Worm (Caenorhabditis elegans) whole organism, L4 larva: ENCODE measurements around the gene Y24D9A.7.

Experiments used
- F44E2.7 ChIP-seq: fragments of 200-800 bp; sonication (Bioruptor generic); IDR thresholded peaks from 2 replicates; pipeline ENCODE4 v2.1.2; 2022; ENCODE audit warnings: missing genetic modification characterization, missing compliant biosample characterization
- F49E8.2 ChIP-seq: sonication (generic microtip); optimal IDR thresholded peaks from 2 replicates; lab custom pipeline; 2016; ENCODE audit warnings: missing compliant biosample characterization, mild to moderate bottlenecking, missing genetic modification characterization, borderline replicate concordance
- T26A8.4 ChIP-seq: fragments of 200-800 bp; sonication (Bioruptor generic); IDR thresholded peaks from 2 replicates; pipeline ENCODE4 v1.3.6; 2022; ENCODE audit warnings: missing genetic modification characterization, missing compliant biosample characterization
- Y48G9A.11 ChIP-seq: fragments of 200-800 bp; sonication (Bioruptor generic); IDR thresholded peaks from 2 replicates; pipeline ENCODE4 v1.3.6; 2022; ENCODE audit warnings: missing genetic modification reagents, missing genetic modification characterization, missing compliant biosample characterization
- Y5F2A.4 ChIP-seq: fragments of 200-800 bp; sonication (Bioruptor generic); optimal IDR thresholded peaks from 2 replicates; lab custom pipeline; 2018; ENCODE audit warnings: mild to moderate bottlenecking, missing genetic modification characterization, missing compliant biosample characterization
- ZK546.5 ChIP-seq, 2 experiments: sonication (generic microtip); optimal IDR thresholded peaks; 2 replicates each; lab custom pipeline; 2017; ENCODE audit warnings: missing biosample characterization in 2 of 2, missing genetic modification characterization in 2 of 2
- aha-1 ChIP-seq: fragments of 150-350 bp; peaks from one replicate; lab custom pipeline; 2014; ENCODE audit warnings: missing biosample characterization, missing genetic modification characterization
- arid-1 ChIP-seq: fragments of 200-800 bp; sonication (Bioruptor generic); conservative IDR thresholded peaks from 2 replicates; pipeline ENCODE4 v1.3.6; 2022; ENCODE audit warnings: missing genetic modification reagents, missing genetic modification characterization, missing compliant biosample characterization
- daf-16 ChIP-seq, 3 experiments: sonication (generic microtip); optimal IDR thresholded peaks; 2 replicates each; lab custom pipeline; 2016 to 2017; ENCODE audit warnings: missing genetic modification characterization in 3 of 3, missing genetic modification reagents in 3 of 3, mild to moderate bottlenecking in 2 of 3, missing compliant biosample characterization in 2 of 3, missing biosample characterization in 1 of 3, moderate library complexity in 1 of 3
- dmd-9 ChIP-seq: fragments of 200-800 bp; sonication (Bioruptor generic); IDR thresholded peaks from 2 replicates; pipeline ENCODE4 v1.3.6; 2022; ENCODE audit warnings: missing genetic modification reagents, missing genetic modification characterization, missing compliant biosample characterization
- dve-1 ChIP-seq: sonication (generic microtip); optimal IDR thresholded peaks from 2 replicates; lab custom pipeline; 2017; ENCODE audit warnings: antibody characterized with exemption, mild to moderate bottlenecking, missing genetic modification characterization, missing compliant biosample characterization; ENCODE audit not compliant: insufficient read depth
- gei-8 ChIP-seq: fragments of 200-800 bp; sonication (Bioruptor generic); optimal IDR thresholded peaks from 2 replicates; lab custom pipeline; 2018; ENCODE audit warnings: mild to moderate bottlenecking, missing genetic modification characterization, missing compliant biosample characterization
- hlh-11 ChIP-seq: fragments of 200-800 bp; sonication (Bioruptor generic); optimal IDR thresholded peaks from 2 replicates; lab custom pipeline; 2018; ENCODE audit warnings: mild to moderate bottlenecking, missing genetic modification characterization, missing compliant biosample characterization
- hmg-1.1 ChIP-seq: fragments of 200-800 bp; sonication (Bioruptor generic); IDR thresholded peaks from 2 replicates; pipeline ENCODE4 v1.3.6; 2022; ENCODE audit warnings: missing genetic modification reagents, missing genetic modification characterization, missing compliant biosample characterization
- jun-1 ChIP-seq: fragments of 150-350 bp; optimal IDR thresholded peaks from 2 replicates; lab custom pipeline; 2014; ENCODE audit warnings: missing biosample characterization, missing genetic modification reagents, missing genetic modification characterization
- lim-7 ChIP-seq: fragments of 200-800 bp; sonication (Bioruptor generic); IDR thresholded peaks from 2 replicates; pipeline ENCODE4 v1.3.6; 2022; ENCODE audit warnings: missing genetic modification characterization, missing compliant biosample characterization
- lin-29 ChIP-seq: fragments of 200-800 bp; sonication (Bioruptor generic); IDR thresholded peaks from 2 replicates; pipeline ENCODE4 v1.3.6; 2022; ENCODE audit warnings: missing genetic modification reagents, missing genetic modification characterization, missing compliant biosample characterization
- lin-39 ChIP-seq: fragments of 150-350 bp; optimal IDR thresholded peaks from 2 replicates; lab custom pipeline; 2014; ENCODE audit warnings: missing biosample characterization, missing genetic modification reagents, missing genetic modification characterization
- lir-3 ChIP-seq: sonication (generic microtip); optimal IDR thresholded peaks from 2 replicates; lab custom pipeline; 2016; ENCODE audit warnings: mild to moderate bottlenecking, missing genetic modification characterization, missing compliant biosample characterization
- nhr-111 ChIP-seq: fragments of 200-800 bp; sonication (Bioruptor generic); optimal IDR thresholded peaks from 2 replicates; lab custom pipeline; 2018; ENCODE audit warnings: mild to moderate bottlenecking, missing genetic modification characterization, missing compliant biosample characterization
- nhr-41 ChIP-seq: fragments of 200-800 bp; sonication (Bioruptor generic); IDR thresholded peaks from 2 replicates; pipeline ENCODE4 v1.3.6; 2022; ENCODE audit warnings: missing genetic modification reagents, missing genetic modification characterization, missing compliant biosample characterization
- nhr-42 ChIP-seq: fragments of 200-800 bp; sonication (Bioruptor generic); IDR thresholded peaks from 2 replicates; pipeline ENCODE4 v1.3.6; 2022; ENCODE audit warnings: missing genetic modification characterization, missing compliant biosample characterization
- nhr-6 ChIP-seq: fragments of 150-350 bp; optimal IDR thresholded peaks from 2 replicates; lab custom pipeline; 2014; ENCODE audit warnings: missing biosample characterization, missing genetic modification characterization
- pha-4 ChIP-seq, 2 experiments: fragments of 150-350 bp in 1 of 2; fragments of 200-800 bp in 1 of 2; sonication (Bioruptor generic) in 1 of 2; IDR thresholded peaks in 1 of 2; optimal IDR thresholded peaks in 1 of 2; 2 replicates each; pipeline versions ENCODE4 v1.3.6 to Lab custom; 2014 to 2022; ENCODE audit warnings: missing genetic modification characterization in 2 of 2, missing genetic modification reagents in 2 of 2, missing biosample characterization in 1 of 2, missing compliant biosample characterization in 1 of 2
- snpc-4 ChIP-seq: fragments of 150-350 bp; optimal IDR thresholded peaks from 2 replicates; lab custom pipeline; 2014; ENCODE audit warnings: missing biosample characterization, missing genetic modification characterization
- tra-1 ChIP-seq: fragments of 200-800 bp; sonication (Bioruptor generic); IDR thresholded peaks from 2 replicates; pipeline ENCODE4 v1.3.6; 2022; ENCODE audit warnings: missing genetic modification reagents, missing genetic modification characterization, missing compliant biosample characterization
- unc-130 ChIP-seq: sonication (generic microtip); optimal IDR thresholded peaks from 2 replicates; lab custom pipeline; 2016; ENCODE audit warnings: missing genetic modification reagents, missing genetic modification characterization, missing compliant biosample characterization
- unc-62 ChIP-seq, 3 experiments: fragments of 150-350 bp in 1 of 3; sonication (generic microtip); optimal IDR thresholded peaks in 2 of 3; peaks in 1 of 3; 1 replicate in 1 of 3; 2 replicates in 2 of 3; lab custom pipeline; 2014 to 2017; ENCODE audit warnings: missing biosample characterization in 3 of 3, missing genetic modification characterization in 3 of 3, missing genetic modification reagents in 3 of 3, missing genotype in 1 of 3
- zag-1 ChIP-seq: fragments of 150-350 bp; optimal IDR thresholded peaks from 2 replicates; lab custom pipeline; 2014; ENCODE audit warnings: missing biosample characterization, missing genetic modification characterization
- zfp-3 ChIP-seq: fragments of 200-800 bp; sonication (Bioruptor generic); conservative IDR thresholded peaks from 2 replicates; pipeline ENCODE4 v1.3.6; 2022; ENCODE audit warnings: missing genetic modification reagents, missing genetic modification characterization, missing compliant biosample characterization

Gene Y24D9A.7

DNA sequence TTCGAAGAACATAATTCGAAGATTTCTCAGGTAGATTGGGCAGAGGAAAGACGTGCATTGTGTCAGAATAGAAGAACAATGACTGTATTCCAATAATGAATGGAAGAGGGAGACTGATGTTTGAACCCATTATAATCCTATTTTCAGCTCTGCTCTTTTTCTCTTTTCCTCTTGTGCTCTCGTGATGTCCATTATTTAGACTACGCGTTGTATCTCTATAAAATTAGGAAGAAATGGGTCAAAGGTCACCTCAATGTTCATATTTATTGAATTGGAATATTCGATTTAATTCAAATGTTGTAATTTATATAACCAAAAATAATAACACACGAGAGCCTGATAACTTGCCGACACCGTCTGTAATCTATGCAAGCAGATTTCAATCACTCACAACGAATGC lies 34.2 kb upstream of the Y24D9A.7 start, which contains the start of gene fbxb-74:
Gene fbxb-74 (minus strand): TSS at position 101 of the 400 bp plus-strand sequence.
- TF ChIP-seq hlh-11 (no peak), ZK546.5 (tag; optimal IDR thresholded peaks at IDR 0.05; lab: Kevin White, UChicago) (no peak)

DNA sequence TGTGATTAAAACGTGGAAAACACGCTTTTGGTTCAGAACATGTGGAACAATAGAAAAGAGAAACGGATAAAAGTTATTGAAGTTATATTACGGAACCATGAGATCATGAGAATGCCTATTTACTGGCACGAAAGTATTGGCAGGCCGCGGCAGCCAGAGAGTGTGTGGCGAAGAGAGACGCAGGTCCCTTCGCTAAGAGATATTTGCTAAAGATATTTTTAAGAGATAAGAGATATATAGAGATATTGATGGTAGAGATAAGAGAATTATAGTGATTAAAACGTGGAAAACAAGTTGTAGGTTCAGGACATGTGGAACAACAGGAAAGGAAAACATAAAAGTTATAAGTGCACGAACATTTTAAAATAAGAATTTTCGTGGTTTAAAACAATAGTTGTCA lies 32.9 kb upstream of the Y24D9A.7 start:
- no peak for TF ChIP-seq F49E8.2
- no peak for TF ChIP-seq hmg-1.1
- TF ChIP-seq Y5F2A.4, result no peak
- TF ChIP-seq dmd-9 (GFP tag; lab: Robert Waterston, UW), result no peak
- no peak for TF ChIP-seq lin-29 (GFP tag; lab: Robert Waterston, UW)
- no peak for TF ChIP-seq zag-1 (tag; lab: Kevin White, UChicago)
- TF ChIP-seq nhr-41 (GFP tag; lab: Robert Waterston, UW), result no peak
- no peak for TF ChIP-seq nhr-111 (GFP tag; lab: Kevin White, UChicago)
- TF ChIP-seq Y48G9A.11 (GFP tag; lab: Robert Waterston, UW), result no peak
- TF ChIP-seq, all 104 proteins: peak for 0

- TF ChIP-seq nhr-6, result no peak
Observed at ce11 chrIV:4434441-4435084, 29.6 kb upstream of the Y24D9A.7 start, which contains the start of the genes R08C7.8 and R08C7.4. Gene R08C7.8, minus strand, starts transcription at chrIV:4434541. Gene R08C7.4, plus strand, starts transcription at chrIV:4435034.

- TF ChIP-seq dve-1 (tag; lab: Kevin White, UChicago), result no peak
- TF ChIP-seq Y48G9A.11 (GFP tag; lab: Robert Waterston, UW), result no peak
- TF ChIP-seq gei-8, result no peak
- TF ChIP-seq snpc-4 (tag; lab: Kevin White, UChicago), result no peak
- no peak for TF ChIP-seq lin-39 (tag; lab: Kevin White, UChicago)
- TF ChIP-seq F44E2.7, result no peak
- no peak for TF ChIP-seq T26A8.4 (GFP tag; lab: Robert Waterston, UW)
- no peak for TF ChIP-seq daf-16 (GFP tag; optimal IDR thresholded peaks at IDR 0.05; lab: Kevin White, UChicago)
- TF ChIP-seq daf-16 (tag; optimal IDR thresholded peaks at IDR 0.05; lab: Kevin White, UChicago), result no peak
- TF ChIP-seq arid-1 (GFP tag; lab: Robert Waterston, UW), result no peak
- TF ChIP-seq unc-62 (GFP tag; optimal IDR thresholded peaks at IDR 0.05 in 1 of 2; lab: Kevin White, UChicago), result no peak
- no peak for TF ChIP-seq unc-62 (tag; optimal IDR thresholded peaks at IDR 0.05; lab: Kevin White, UChicago)
- TF ChIP-seq lir-3, result no peak
- no peak for TF ChIP-seq aha-1
- no peak for TF ChIP-seq unc-130 (GFP tag; lab: Kevin White, UChicago)
- no peak for TF ChIP-seq nhr-6
- TF ChIP-seq lim-7, result no peak
- no peak for TF ChIP-seq tra-1
- TF ChIP-seq zfp-3 (GFP tag; lab: Robert Waterston, UW), result no peak
- no peak for TF ChIP-seq nhr-42 (GFP tag; lab: Robert Waterston, UW)
- no peak for TF ChIP-seq pha-4 (GFP tag; IDR thresholded peaks at IDR 0.05; lab: Robert Waterston, UW)
- no peak for TF ChIP-seq pha-4 (tag; optimal IDR thresholded peaks at IDR 0.05; lab: Kevin White, UChicago)
- no peak for TF ChIP-seq ZK546.5 (tag; optimal IDR thresholded peaks at IDR 0.05; lab: Kevin White, UChicago)
Observed at ce11 chrIV:4429901-4430300, 24.9 kb upstream of the Y24D9A.7 start, which contains the start of the genes str-185 and R08C7.5. Gene str-185, minus strand, starts transcription at chrIV:4430001. Gene R08C7.5, plus strand, starts transcription at chrIV:4430229.

- TF ChIP-seq unc-62 (GFP tag; optimal IDR thresholded peaks at IDR 0.05 in 1 of 2; lab: Kevin White, UChicago) (peak in 1 of 2 experiments; percentile 55), unc-62 (tag; optimal IDR thresholded peaks at IDR 0.05; lab: Kevin White, UChicago) (no peak), jun-1 (tag; lab: Kevin White, UChicago) (no peak)
Observed at ce11 chrIV:4423885-4424284, 18.9 kb upstream of the Y24D9A.7 start.
